Fruit fly (Drosophila melanogaster) whole organism, embryonic: ENCODE measurements around the gene kat-60L1.

Experiments used
- ATbp ChIP-seq: fragments of 200-800 bp; sonication (Bioruptor generic); optimal IDR thresholded peaks from 2 replicates; lab custom pipeline; 2017; ENCODE audit warnings: missing biosample characterization, mild to moderate bottlenecking, missing genetic modification characterization, missing genetic modification reagents
- CG11085 ChIP-seq: fragments of 200-800 bp; sonication (Bioruptor generic); IDR thresholded peaks from 2 replicates; pipeline ENCODE4 v1.3.6; 2022; ENCODE audit warnings: missing biosample characterization, missing genetic modification characterization
- CG11456 ChIP-seq: fragments of 200-800 bp; sonication (Bioruptor generic); IDR thresholded peaks from 3 replicates; pipeline ENCODE4 v1.3.6; 2022; ENCODE audit warnings: missing biosample characterization, missing genetic modification characterization
- CG12391 ChIP-seq: fragments of 200-800 bp; sonication (Bioruptor generic); optimal IDR thresholded peaks from 3 replicates; lab custom pipeline; 2018; ENCODE audit warnings: missing biosample characterization, mild to moderate bottlenecking, missing genetic modification characterization, moderate library complexity
- CG13287 ChIP-seq: fragments of 200-800 bp; sonication (Bioruptor generic); IDR thresholded peaks from 2 replicates; pipeline ENCODE4 v1.3.6; 2022; ENCODE audit warnings: missing biosample characterization, missing genetic modification characterization; ENCODE audit not compliant: partially characterized antibody
- CG14441 ChIP-seq: fragments of 200-800 bp; sonication (Bioruptor generic); IDR thresholded peaks from 2 replicates; pipeline ENCODE4 v1.3.6; 2022; ENCODE audit warnings: missing biosample characterization, missing genetic modification characterization
- CG14710 ChIP-seq: fragments of 200-800 bp; sonication (Bioruptor generic); optimal IDR thresholded peaks from 3 replicates; lab custom pipeline; 2019; ENCODE audit warnings: missing biosample characterization, mild to moderate bottlenecking, missing genetic modification characterization, moderate library complexity
- CG16815 ChIP-seq: fragments of 200-800 bp; sonication (Bioruptor generic); optimal IDR thresholded peaks from 3 replicates; lab custom pipeline; 2017; ENCODE audit warnings: missing biosample characterization, mild to moderate bottlenecking, missing genetic modification characterization
- CG1792 ChIP-seq: fragments of 200-800 bp; sonication (Bioruptor generic); optimal IDR thresholded peaks from 2 replicates; lab custom pipeline; 2016; ENCODE audit warnings: missing biosample characterization, missing genetic modification characterization
- CG31224 ChIP-seq: fragments of 200-800 bp; sonication (Bioruptor generic); IDR thresholded peaks from 2 replicates; pipeline ENCODE4 v1.3.6; 2022; ENCODE audit warnings: missing biosample characterization, missing genetic modification characterization
- CG3995 ChIP-seq: fragments of 200-800 bp; sonication (Bioruptor generic); optimal IDR thresholded peaks from 3 replicates; lab custom pipeline; 2016; ENCODE audit warnings: missing biosample characterization, missing genetic modification characterization
- CG4730 ChIP-seq: fragments of 200-800 bp; sonication (Bioruptor generic); IDR thresholded peaks from 2 replicates; pipeline ENCODE4 v1.3.6; 2022; ENCODE audit warnings: missing biosample characterization, missing genetic modification characterization
- CG7372 ChIP-seq: fragments of 200-800 bp; sonication (Bioruptor generic); IDR thresholded peaks from 2 replicates; pipeline ENCODE4 v1.3.6; 2022; ENCODE audit warnings: missing biosample characterization, missing genetic modification characterization
- CG7745 ChIP-seq: fragments of 200-800 bp; sonication (Bioruptor generic); optimal IDR thresholded peaks from 2 replicates; lab custom pipeline; 2018; ENCODE audit warnings: missing biosample characterization, mild to moderate bottlenecking, missing genetic modification characterization, moderate library complexity
- CG8089 ChIP-seq: fragments of 200-800 bp; sonication (Bioruptor generic); optimal IDR thresholded peaks from 3 replicates; lab custom pipeline; 2016; ENCODE audit warnings: missing biosample characterization, missing genetic modification characterization
- Elba2 ChIP-seq: fragments of 200-800 bp; sonication (Bioruptor generic); optimal IDR thresholded peaks from 3 replicates; lab custom pipeline; 2016; ENCODE audit warnings: missing biosample characterization, missing genetic modification characterization
- Ets65A ChIP-seq: fragments of 200-800 bp; sonication (Bioruptor generic); peaks from one replicate; lab custom pipeline; 2016; ENCODE audit warnings: missing biosample characterization, missing genetic modification characterization
- H15 ChIP-seq: fragments of 200-800 bp; sonication (Bioruptor generic); IDR thresholded peaks from 3 replicates; pipeline ENCODE4 v1.3.6; 2022; ENCODE audit warnings: missing biosample characterization, missing genetic modification characterization
- HLH4C ChIP-seq: fragments of 200-800 bp; sonication (Bioruptor generic); IDR thresholded peaks from 3 replicates; pipeline ENCODE4 v1.3.6; 2022; ENCODE audit warnings: missing biosample characterization, missing genetic modification characterization; ENCODE audit not compliant: partially characterized antibody
- HLHmδ ChIP-seq: fragments of 200-800 bp; sonication (Bioruptor generic); optimal IDR thresholded peaks from 2 replicates; lab custom pipeline; 2018; ENCODE audit warnings: missing biosample characterization, mild to moderate bottlenecking, missing genetic modification characterization, moderate library complexity
- Hey ChIP-seq: fragments of 200-800 bp; sonication (Bioruptor generic); optimal IDR thresholded peaks from 3 replicates; lab custom pipeline; 2018; ENCODE audit warnings: missing biosample characterization, mild to moderate bottlenecking, missing genetic modification characterization
- HmgZ ChIP-seq: fragments of 200-800 bp; sonication (Bioruptor generic); optimal IDR thresholded peaks from 2 replicates; lab custom pipeline; 2018; ENCODE audit warnings: missing biosample characterization, mild to moderate bottlenecking, missing genetic modification characterization
- Hr51 ChIP-seq, 2 experiments: fragments of 200-800 bp; sonication (Bioruptor generic); optimal IDR thresholded peaks; 2 replicates in 1 of 2; 3 replicates in 1 of 2; lab custom pipeline; 2016 to 2018; ENCODE audit warnings: missing biosample characterization in 2 of 2, missing genetic modification characterization in 2 of 2, mild to moderate bottlenecking in 1 of 2, moderate library complexity in 1 of 2
- Lhr ChIP-seq: fragments of 200-800 bp; sonication (Bioruptor generic); optimal IDR thresholded peaks from 3 replicates; lab custom pipeline; 2017; ENCODE audit warnings: mild to moderate bottlenecking, missing biosample characterization, missing genetic modification reagents, missing genetic modification characterization
- NFAT ChIP-seq: fragments of 200-800 bp; sonication (Bioruptor generic); IDR thresholded peaks from 2 replicates; pipeline ENCODE4 v1.3.6; 2022; ENCODE audit warnings: missing biosample characterization, missing genetic modification characterization
- Oaz ChIP-seq: fragments of 200-800 bp; sonication (Bioruptor generic); IDR thresholded peaks from 2 replicates; pipeline ENCODE4 v1.3.6; 2022; ENCODE audit warnings: missing biosample characterization, missing genetic modification characterization
- Oli ChIP-seq: fragments of 200-800 bp; sonication (Bioruptor generic); optimal IDR thresholded peaks from 2 replicates; lab custom pipeline; 2018; ENCODE audit warnings: missing biosample characterization, mild to moderate bottlenecking, missing genetic modification characterization, moderate library complexity
- Opbp ChIP-seq: fragments of 200-800 bp; sonication (Bioruptor generic); IDR thresholded peaks from 3 replicates; pipeline ENCODE4 v1.3.6; 2022; ENCODE audit warnings: missing biosample characterization, missing genetic modification characterization; ENCODE audit not compliant: partially characterized antibody
- Sox102F ChIP-seq: fragments of 200-800 bp; sonication (Bioruptor generic); optimal IDR thresholded peaks from 2 replicates; lab custom pipeline; 2018; ENCODE audit warnings: missing biosample characterization, mild to moderate bottlenecking, missing genetic modification characterization, moderate library complexity
- Xrp1 ChIP-seq: fragments of 200-800 bp; sonication (Bioruptor generic); IDR thresholded peaks from 2 replicates; pipeline ENCODE4 v1.3.6; 2022; ENCODE audit warnings: missing biosample characterization, missing genetic modification characterization
- ac ChIP-seq: fragments of 200-800 bp; sonication (Bioruptor generic); optimal IDR thresholded peaks from 3 replicates; lab custom pipeline; 2017; ENCODE audit warnings: missing biosample characterization, mild to moderate bottlenecking, missing genetic modification characterization
- al ChIP-seq: fragments of 200-800 bp; sonication (Bioruptor generic); IDR thresholded peaks from 2 replicates; pipeline ENCODE4 v1.3.6; 2022; ENCODE audit warnings: missing biosample characterization, missing genetic modification characterization
- ap ChIP-seq: fragments of 200-800 bp; sonication (Bioruptor generic); IDR thresholded peaks from 2 replicates; pipeline ENCODE4 v1.3.6; 2022; ENCODE audit warnings: missing biosample characterization, missing genetic modification characterization
- ato ChIP-seq: fragments of 200-800 bp; sonication (Bioruptor generic); IDR thresholded peaks from 2 replicates; pipeline ENCODE4 v1.3.6; 2022; ENCODE audit warnings: missing biosample characterization, missing genetic modification characterization; ENCODE audit not compliant: partially characterized antibody
- bsh ChIP-seq, 2 experiments: fragments of 200-800 bp; sonication (Bioruptor generic); optimal IDR thresholded peaks; 2 replicates each; lab custom pipeline; 2017 to 2018; ENCODE audit warnings: mild to moderate bottlenecking in 2 of 2, missing biosample characterization in 2 of 2, missing genetic modification characterization in 2 of 2, moderate library complexity in 1 of 2
- cad ChIP-seq: fragments of >200 bp; optimal IDR thresholded peaks from 2 replicates; lab custom pipeline; 2017; ENCODE audit warnings: missing biosample characterization, missing genetic modification characterization
- dmrt99B ChIP-seq: fragments of 200-800 bp; sonication (Bioruptor generic); optimal IDR thresholded peaks from 2 replicates; lab custom pipeline; 2018; ENCODE audit warnings: missing biosample characterization, mild to moderate bottlenecking, missing genetic modification characterization, moderate library complexity
- ems ChIP-seq: fragments of 200-800 bp; sonication (Bioruptor generic); optimal IDR thresholded peaks from 3 replicates; lab custom pipeline; 2016; ENCODE audit warnings: missing biosample characterization, missing genetic modification characterization
- fd3F ChIP-seq: fragments of 200-800 bp; sonication (Bioruptor generic); optimal IDR thresholded peaks from 2 replicates; lab custom pipeline; 2018; ENCODE audit warnings: missing biosample characterization, mild to moderate bottlenecking, missing genetic modification characterization, moderate library complexity
- fu2 ChIP-seq: fragments of 200-800 bp; sonication (Bioruptor generic); optimal IDR thresholded peaks from 2 replicates; lab custom pipeline; 2016; ENCODE audit warnings: missing biosample characterization, missing genetic modification characterization
- hkb ChIP-seq, 2 experiments: fragments of 200-800 bp in 1 of 2; fragments of >200 bp in 1 of 2; sonication (Bioruptor generic) in 1 of 2; IDR thresholded peaks in 1 of 2; optimal IDR thresholded peaks in 1 of 2; 2 replicates each; pipeline versions ENCODE4 v1.3.6 to Lab custom; 2017 to 2022; ENCODE audit warnings: missing biosample characterization in 1 of 2, missing genetic modification characterization in 1 of 2
- maf-S ChIP-seq: fragments of 200-800 bp; sonication (Bioruptor generic); optimal IDR thresholded peaks from 2 replicates; lab custom pipeline; 2016; ENCODE audit warnings: missing biosample characterization, missing genetic modification characterization
- pnt ChIP-seq: fragments of 200-800 bp; sonication (Bioruptor generic); optimal IDR thresholded peaks from 3 replicates; lab custom pipeline; 2016; ENCODE audit warnings: missing biosample characterization, missing genetic modification characterization
- pum ChIP-seq: fragments of 200-800 bp; sonication (Bioruptor generic); optimal IDR thresholded peaks from 2 replicates; lab custom pipeline; 2016; ENCODE audit warnings: missing biosample characterization, missing genetic modification characterization
- sens ChIP-seq: fragments of 200-800 bp; sonication (Bioruptor generic); peaks from one replicate; lab custom pipeline; 2016; ENCODE audit warnings: missing biosample characterization, missing genetic modification characterization
- seq ChIP-seq: fragments of 200-800 bp; sonication (Bioruptor generic); IDR thresholded peaks from 2 replicates; pipeline ENCODE4 v1.3.6; 2022; ENCODE audit warnings: missing biosample characterization, missing genetic modification characterization
- sna ChIP-seq: fragments of 200-800 bp; sonication (Bioruptor generic); IDR thresholded peaks from 2 replicates; pipeline ENCODE4 v1.3.6; 2022; ENCODE audit warnings: missing biosample characterization, missing genetic modification characterization; ENCODE audit not compliant: partially characterized antibody
- ssp ChIP-seq: fragments of 200-800 bp; sonication (Bioruptor generic); IDR thresholded peaks from 2 replicates; pipeline ENCODE4 v1.3.6; 2022; ENCODE audit warnings: missing biosample characterization, missing genetic modification characterization
- trem ChIP-seq: fragments of 200-800 bp; optimal IDR thresholded peaks from 3 replicates; lab custom pipeline; 2019; ENCODE audit warnings: missing biosample characterization, mild to moderate bottlenecking, missing genetic modification characterization, moderate library complexity
- wdn ChIP-seq: fragments of 200-800 bp; sonication (Bioruptor generic); IDR thresholded peaks from 2 replicates; pipeline ENCODE4 v1.3.6; 2022; ENCODE audit warnings: missing biosample characterization, missing genetic modification characterization

The kat-60L1 gene

dm6 chr3R:5791497-5791896, 9.9 kb downstream of the kat-60L1 start, which contains the start of gene Hpf1 (continued):
- TF ChIP-seq Elba2 (GFP tag; lab: Kevin White, UChicago) (peak; percentile 78), trem (tag; lab: Kevin White, UChicago) (peak; percentile 94), NFAT (GFP tag; lab: Robert Waterston, UW) (peak; percentile 97), ATbp (GFP tag; lab: Kevin White, UChicago) (peak; percentile 95), CG16815 (GFP tag; lab: Kevin White, UChicago) (peak; percentile 98), seq (peak; percentile 99), Sox102F (peak; percentile 99), CG11085 (GFP tag; lab: Robert Waterston, UW) (peak; percentile 96), Xrp1 (GFP tag; lab: Robert Waterston, UW) (peak; percentile 99), HmgZ (tag; lab: Kevin White, UChicago) (peak; percentile 99), CG31224 (GFP tag; lab: Robert Waterston, UW) (peak; percentile 95), CG14441 (GFP tag; lab: Robert Waterston, UW) (peak; percentile 99), ems (GFP tag; lab: Kevin White, UChicago) (peak; percentile 99), bsh (GFP tag; optimal IDR thresholded peaks at IDR 0.05; lab: Kevin White, UChicago) (peak; percentile 97 to 98), Ets65A (peak; percentile 100), sens (peak; percentile 100), H15 (peak; percentile 97), ap (GFP tag; lab: Robert Waterston, UW) (peak; percentile 95), fu2 (GFP tag; lab: Kevin White, UChicago) (peak; percentile 99), ssp (peak; percentile 93), CG1792 (GFP tag; lab: Kevin White, UChicago) (peak; percentile 97), CG4730 (peak; percentile 96), HLHmδ (no peak), CG7372 (GFP tag; lab: Robert Waterston, UW) (peak; percentile 98), HLH4C (GFP tag; lab: Robert Waterston, UW) (no peak), Opbp (GFP tag; lab: Robert Waterston, UW) (peak; percentile 61; the same call in 1 of the 3 replicates), CG8089 (peak; percentile 98), al (GFP tag; lab: Robert Waterston, UW) (peak; percentile 98), hkb (optimal IDR thresholded peaks at IDR 0.05; lab: Kevin White, UChicago) (no peak), hkb (GFP tag; IDR thresholded peaks at IDR 0.05; lab: Robert Waterston, UW) (peak; percentile 98), maf-S (GFP tag; lab: Kevin White, UChicago) (peak; percentile 98), CG11456 (GFP tag; lab: Robert Waterston, UW) (peak; percentile 98), CG14710 (tag; lab: Kevin White, UChicago) (peak; percentile 96), Hey (tag; lab: Kevin White, UChicago) (peak; percentile 86), fd3F (GFP tag; lab: Kevin White, UChicago) (peak; percentile 99), CG7745 (tag; lab: Kevin White, UChicago) (peak; percentile 58), Oli (tag; lab: Kevin White, UChicago) (peak; percentile 99), cad (GFP tag; lab: Kevin White, UChicago) (no peak), CG3995 (GFP tag; lab: Kevin White, UChicago) (peak; percentile 93), CG13287 (GFP tag; lab: Robert Waterston, UW) (peak; percentile 42; the same call in 1 of the 2 replicates), CG12391 (tag; lab: Kevin White, UChicago) (peak; percentile 98), Oaz (GFP tag; lab: Robert Waterston, UW) (peak; percentile 96), wdn (GFP tag; lab: Robert Waterston, UW) (peak; percentile 97), dmrt99B (peak; percentile 98), sna (GFP tag; lab: Robert Waterston, UW) (no peak), ato (GFP tag; lab: Robert Waterston, UW) (no peak), Lhr (GFP tag; lab: Kevin White, UChicago) (peak; percentile 93), pnt (GFP tag; lab: Kevin White, UChicago) (peak; percentile 98), ac (GFP tag; lab: Kevin White, UChicago) (peak; percentile 86), pum (GFP tag; lab: Kevin White, UChicago) (peak; percentile 98), Hr51 (GFP tag; optimal IDR thresholded peaks at IDR 0.05; lab: Kevin White, UChicago) (peak; percentile 98)
